Worm (Caenorhabditis elegans): Measurements from ENCODE around the gene R05D3.9.

The R05D3.9 gene

DNA sequence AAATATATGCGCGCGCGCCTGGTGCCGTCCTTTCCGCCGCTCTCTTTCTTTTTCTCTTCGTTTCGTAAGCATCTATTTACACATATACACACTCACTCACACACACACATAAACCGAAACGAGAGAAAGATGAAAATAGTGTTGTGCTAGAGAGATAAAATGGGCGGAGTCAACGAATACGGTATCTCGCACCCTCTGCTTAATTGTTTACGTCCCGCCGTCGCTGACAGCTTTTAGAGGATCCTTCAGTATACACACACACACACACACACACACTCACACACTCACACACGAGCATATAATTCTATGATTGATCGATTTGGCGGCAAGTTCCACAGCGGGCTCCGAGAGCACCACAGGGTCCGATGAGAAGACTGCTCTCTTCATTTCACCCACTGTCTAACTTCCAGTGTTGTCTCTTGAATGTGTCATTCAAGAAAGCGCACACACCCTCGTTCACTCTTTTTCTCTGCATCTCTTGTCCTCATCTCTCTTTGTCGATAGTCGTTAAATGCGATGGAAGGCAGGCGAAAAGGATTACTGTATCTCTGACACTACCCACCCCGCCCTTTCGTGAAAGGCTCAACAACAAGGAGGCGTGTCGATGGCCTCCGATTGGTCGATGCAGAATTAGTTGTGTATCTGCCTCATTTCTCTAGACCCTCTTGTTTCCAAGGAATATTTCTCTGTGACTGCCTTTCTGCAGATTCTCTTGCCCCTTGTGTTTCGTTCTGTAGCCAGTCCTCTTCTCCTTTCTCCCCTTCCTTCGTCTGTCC lies 48.9 kb upstream of the R05D3.9 start (continued):
- TF ChIP-seq daf-16 (GFP tag; optimal IDR thresholded peaks at IDR 0.05) = peak; percentile 86 to 90
- TF ChIP-seq daf-16 (tag; optimal IDR thresholded peaks at IDR 0.05) = peak; percentile 92
- no peak for TF ChIP-seq ceh-44 (GFP tag; IDR thresholded peaks at IDR 0.05)
- no peak for TF ChIP-seq mdt-29 (GFP tag; IDR thresholded peaks at IDR 0.05)
- TF ChIP-seq ctbp-1 (GFP tag; IDR thresholded peaks at IDR 0.05) = peak; percentile 89
- peak; percentile 94 for TF ChIP-seq hmg-1.1 (GFP tag; IDR thresholded peaks at IDR 0.05)
- peak; percentile 62 to 81 for TF ChIP-seq mdl-1 (tag; optimal IDR thresholded peaks at IDR 0.05)
- TF ChIP-seq F44E2.7 (GFP tag; IDR thresholded peaks at IDR 0.05) = no peak
- no peak for TF ChIP-seq R02D3.7 (tag; optimal IDR thresholded peaks at IDR 0.05)
- TF ChIP-seq nhr-28 (tag; optimal IDR thresholded peaks at IDR 0.05) = peak; percentile 69
- TF ChIP-seq ces-1 (GFP tag; optimal IDR thresholded peaks at IDR 0.05) = peak; percentile 26
- TF ChIP-seq madf-5 (GFP tag; IDR thresholded peaks at IDR 0.05) = no peak
- no peak for TF ChIP-seq zfp-3 (GFP tag; conservative IDR thresholded peaks at IDR 0.05)
- no peak for TF ChIP-seq nhr-237 (tag; optimal IDR thresholded peaks at IDR 0.05)
- no peak for TF ChIP-seq nhr-41 (GFP tag; IDR thresholded peaks at IDR 0.05)
- TF ChIP-seq nhr-11 (tag; optimal IDR thresholded peaks at IDR 0.05) = peak; percentile 95
- TF ChIP-seq zfp-2 (tag; optimal IDR thresholded peaks at IDR 0.05) = peak; percentile 50
- TF ChIP-seq nhr-76 (tag; optimal IDR thresholded peaks at IDR 0.05) = peak; percentile 24
- peak; percentile 71 for TF ChIP-seq madf-9 (GFP tag; conservative IDR thresholded peaks at IDR 0.05)
- peak; percentile 74 for TF ChIP-seq pha-4 (GFP tag; IDR thresholded peaks at IDR 0.05)
- TF ChIP-seq pha-4 (tag; optimal IDR thresholded peaks at IDR 0.05) = peak; percentile 76
- TF ChIP-seq nhr-25 (tag; optimal IDR thresholded peaks at IDR 0.05; ENCODE audit: borderline replicate concordance, insufficient read depth) = peak; percentile 77
- TF ChIP-seq ama-1 (optimal IDR thresholded peaks at IDR 0.05) = no peak
- peak; percentile 53 for TF ChIP-seq attf-4 (tag; optimal IDR thresholded peaks at IDR 0.05)
- TF ChIP-seq T26A8.4 (GFP tag; IDR thresholded peaks at IDR 0.05) = peak; percentile 91
- TF ChIP-seq tag-97 (GFP tag; IDR thresholded peaks at IDR 0.05) = no peak
- TF ChIP-seq jun-1 (tag; optimal IDR thresholded peaks at IDR 0.05) = peak; percentile 69
- no peak for TF ChIP-seq lin-15B (tag; optimal IDR thresholded peaks at IDR 0.05)
- no peak for TF ChIP-seq F26F4.8 (GFP tag; conservative IDR thresholded peaks at IDR 0.05)
- TF ChIP-seq egl-43 (GFP tag; IDR thresholded peaks at IDR 0.05) = peak; percentile 61; the same call in 1 of the 2 replicates
- peak; percentile 86 for TF ChIP-seq ceh-28 (tag; optimal IDR thresholded peaks at IDR 0.05)
- TF ChIP-seq cey-2 (tag; optimal IDR thresholded peaks at IDR 0.05; ENCODE audit: borderline replicate concordance, insufficient read depth) = no peak
- TF ChIP-seq lin-1 (GFP tag; IDR thresholded peaks at IDR 0.05) = no peak; the same call in 1 of the 2 replicates
- TF ChIP-seq vab-7 (GFP tag; IDR thresholded peaks at IDR 0.05) = peak; percentile 34; the same call in 1 of the 2 replicates
- TF ChIP-seq unc-39 (tag; optimal IDR thresholded peaks at IDR 0.05) = no peak
- peak; percentile 87 for TF ChIP-seq nhr-48 (tag; optimal IDR thresholded peaks at IDR 0.05)
- TF ChIP-seq Y105C5A.15 (GFP tag; IDR thresholded peaks at IDR 0.05) = no peak
- peak; percentile 89 for TF ChIP-seq F37D6.2 (tag; optimal IDR thresholded peaks at IDR 0.05)
- peak; percentile 97 for TF ChIP-seq rbr-2 (tag; optimal IDR thresholded peaks at IDR 0.05)
- TF ChIP-seq mes-2 (tag; optimal IDR thresholded peaks at IDR 0.05; ENCODE audit: poor library complexity, severe bottlenecking) = peak; percentile 43

DNA sequence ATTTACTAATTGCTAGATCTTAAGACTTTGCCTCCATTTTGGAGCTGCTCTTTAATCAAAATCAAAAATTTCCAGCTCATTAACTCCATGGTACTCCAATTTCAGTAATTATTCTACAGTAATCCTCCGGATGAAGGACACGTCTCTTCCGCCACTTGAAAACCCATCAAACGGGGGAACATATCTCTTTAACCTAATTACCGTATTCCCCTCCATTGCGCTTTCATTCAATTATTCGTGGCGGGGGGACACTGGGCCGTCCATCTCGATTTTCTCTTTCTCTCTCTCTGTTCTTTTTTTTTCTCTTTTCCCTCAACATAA lies 48.3 kb upstream of the R05D3.9 start:
- TF ChIP-seq ces-1 (GFP tag; optimal IDR thresholded peaks at IDR 0.05) = peak; percentile 47
- no peak for TF ChIP-seq ZK337.2 (GFP tag; IDR thresholded peaks at IDR 0.05)
